Worm (Caenorhabditis elegans): ENCODE data around the gene unc-30.
A peak's percentile ranks its signal among the peaks of the same experiment; 100 is the strongest.

Gene unc-30

ce11 chrIV:13082836-13083763, 35.7 kb upstream of the unc-30 start (continued):
- TF ChIP-seq mcd-1 (GFP tag; IDR thresholded peaks at IDR 0.05) (0 out of 2 replicates have a peak, but pooled peaks have one; percentile 20), ekl-4 (GFP tag; IDR thresholded peaks at IDR 0.05) (no peak), xnd-1 (tag; optimal IDR thresholded peaks at IDR 0.05) (no peak), F57A8.1 (GFP tag; optimal IDR thresholded peaks at IDR 0.05) (no peak), nfya-2 (GFP tag; IDR thresholded peaks at IDR 0.05) (no peak), pha-4 (tag; optimal IDR thresholded peaks at IDR 0.05) (no peak), ztf-26 (tag; optimal IDR thresholded peaks at IDR 0.05) (no peak), cebp-1 (GFP tag; IDR thresholded peaks at IDR 0.05) (no peak), cebp-1 (tag; optimal IDR thresholded peaks at IDR 0.05) (peak; percentile 25), ceh-40 (GFP tag; IDR thresholded peaks at IDR 0.05) (0 out of 2 replicates have a peak, but pooled peaks have one; percentile 1), hmg-1.2 (GFP tag; IDR thresholded peaks at IDR 0.05) (0 out of 2 replicates have a peak, but pooled peaks have one; percentile 8), hlh-26 (GFP tag; conservative IDR thresholded peaks at IDR 0.05) (no peak), F10E7.11 (tag; optimal IDR thresholded peaks at IDR 0.05) (peak; percentile 4), F39B2.1 (GFP tag; IDR thresholded peaks at IDR 0.05) (peak; percentile 36; the same call in 1 of the 2 replicates), nfyb-1 (GFP tag; IDR thresholded peaks at IDR 0.05) (0 out of 2 replicates have a peak, but pooled peaks have one; percentile 40), B0035.1 (tag; optimal IDR thresholded peaks at IDR 0.05) (no peak), ztf-28 (GFP tag; IDR thresholded peaks at IDR 0.05) (no peak)

ce11 chrIV:13085675-13086074, 33.1 kb upstream of the unc-30 start:
- TF ChIP-seq rec-8 (tag; optimal IDR thresholded peaks at IDR 0.05) (no peak), madf-8 (GFP tag; conservative IDR thresholded peaks at IDR 0.05) (no peak), unc-62 (GFP tag; optimal IDR thresholded peaks at IDR 0.05) (no peak), ekl-4 (GFP tag; IDR thresholded peaks at IDR 0.05) (no peak), repo-1 (tag; optimal IDR thresholded peaks at IDR 0.05) (no peak), Y56A3A.18 (GFP tag; IDR thresholded peaks at IDR 0.05) (no peak), atf-7 (tag; optimal IDR thresholded peaks at IDR 0.05) (no peak), nfya-2 (GFP tag; IDR thresholded peaks at IDR 0.05) (no peak), sdz-38 (tag; optimal IDR thresholded peaks at IDR 0.05) (no peak), nhr-27 (tag; optimal IDR thresholded peaks at IDR 0.05) (no peak), hsf-1 (GFP tag; IDR thresholded peaks at IDR 0.05) (no peak), D2030.7 (GFP tag; IDR thresholded peaks at IDR 0.05) (no peak), die-1 (tag; optimal IDR thresholded peaks at IDR 0.05) (no peak), aptf-2 (GFP tag; conservative IDR thresholded peaks at IDR 0.05) (no peak), nhr-90 (tag; optimal IDR thresholded peaks at IDR 0.05) (no peak), ceh-91 (GFP tag; IDR thresholded peaks at IDR 0.05) (no peak)

- no peak for TF ChIP-seq him-1 (tag; optimal IDR thresholded peaks at IDR 0.05)
- TF ChIP-seq ekl-4 (GFP tag; IDR thresholded peaks at IDR 0.05) = no peak
- no peak for TF ChIP-seq mes-4 (tag; optimal IDR thresholded peaks at IDR 0.05)
- no peak for TF ChIP-seq ceh-40 (GFP tag; IDR thresholded peaks at IDR 0.05)
- TF ChIP-seq cebp-1 (GFP tag; IDR thresholded peaks at IDR 0.05) = no peak
- TF ChIP-seq cebp-1 (tag; optimal IDR thresholded peaks at IDR 0.05) = no peak
- no peak for TF ChIP-seq C17E4.6 (GFP tag; IDR thresholded peaks at IDR 0.05)
Measured at ce11 chrIV:13086705-13087104, 32.1 kb upstream of the unc-30 start, which contains the start of gene spin-2. spin-2 (plus strand) TSS chrIV:13087005.

Data from whole organism, young adult.